Worm (Caenorhabditis elegans): Measurements from ENCODE around the gene ZK328.6.

Gene ZK328.6

DNA sequence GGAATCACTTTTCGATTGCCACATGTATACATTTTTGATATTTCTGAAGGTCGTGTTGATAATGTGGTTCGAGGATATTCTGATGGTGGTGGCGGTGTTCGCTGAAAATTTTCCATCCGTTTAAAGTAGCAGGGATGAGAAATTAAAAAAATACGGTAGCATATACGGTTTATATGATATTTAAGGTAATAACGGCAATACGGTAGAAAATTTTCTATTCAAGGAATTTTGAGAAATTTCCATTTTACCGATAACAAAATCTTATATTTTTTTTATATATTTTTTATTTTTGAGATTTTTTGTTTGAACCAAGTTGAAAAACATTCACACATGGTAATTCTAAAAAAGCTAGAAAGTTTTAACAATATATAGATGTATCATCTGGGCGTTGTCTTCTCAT lies at the start of gene ZK328.6:
ZK328.6 (minus strand) TSS at position 101 of the 400 bp plus-strand sequence.
- TF ChIP-seq xbp-1 (tag; optimal IDR thresholded peaks at IDR 0.05) = no peak

DNA sequence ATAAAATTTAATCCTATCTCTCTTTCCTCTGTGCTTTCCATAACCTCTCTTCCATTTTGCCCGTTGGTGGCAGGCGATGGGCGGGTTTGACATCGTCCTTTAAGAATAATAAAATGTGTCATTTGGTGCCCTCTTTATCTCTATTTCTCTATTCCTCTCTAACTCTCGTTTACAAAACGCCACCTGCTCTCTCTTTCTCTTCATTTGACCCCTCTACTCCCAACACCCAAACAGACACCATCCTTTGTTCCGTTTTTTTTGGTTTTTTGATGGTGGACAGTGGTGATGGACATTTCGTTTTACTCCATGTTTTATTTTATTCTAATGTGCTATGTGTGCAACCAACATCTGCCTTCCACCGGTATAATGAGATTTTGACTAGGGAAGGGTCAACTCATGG lies 48.5 kb upstream of the ZK328.6 start:
- TF ChIP-seq ztf-4 (tag; optimal IDR thresholded peaks at IDR 0.05) (no peak), lir-3 (tag; optimal IDR thresholded peaks at IDR 0.05; ENCODE audit: poor library complexity) (no peak), lin-14 (GFP tag; optimal IDR thresholded peaks at IDR 0.05) (peak; percentile 53), sup-37 (GFP tag; optimal IDR thresholded peaks at IDR 0.05) (no peak), lsy-2 (tag; optimal IDR thresholded peaks at IDR 0.05) (peak in 1 of 2 experiments; percentile 29), pag-3 (tag; optimal IDR thresholded peaks at IDR 0.05; ENCODE audit: borderline replicate concordance, insufficient read depth) (no peak), ceh-63 (GFP tag; optimal IDR thresholded peaks at IDR 0.05) (no peak), snu-23 (GFP tag; optimal IDR thresholded peaks at IDR 0.05) (peak; percentile 29), vab-15 (tag; optimal IDR thresholded peaks at IDR 0.05) (peak; percentile 30), lin-39 (tag; optimal IDR thresholded peaks at IDR 0.05) (no peak), nhr-28 (tag; optimal IDR thresholded peaks at IDR 0.05) (no peak), mep-1 (tag; optimal IDR thresholded peaks at IDR 0.05) (peak; percentile 25), mdl-1 (tag; optimal IDR thresholded peaks at IDR 0.05) (no peak), nhr-237 (tag; optimal IDR thresholded peaks at IDR 0.05) (no peak), rnt-1 (tag; optimal IDR thresholded peaks at IDR 0.05) (peak; percentile 43), alr-1 (tag; optimal IDR thresholded peaks at IDR 0.05; ENCODE audit: borderline replicate concordance) (no peak), ces-1 (GFP tag; optimal IDR thresholded peaks at IDR 0.05) (no peak), nhr-20 (tag; optimal IDR thresholded peaks at IDR 0.05) (no peak), aly-2 (tag; optimal IDR thresholded peaks at IDR 0.05) (no peak), nhr-71 (tag; optimal IDR thresholded peaks at IDR 0.05) (peak; percentile 32), swsn-7 (tag; optimal IDR thresholded peaks at IDR 0.05) (peak; percentile 16), mef-2 (tag; optimal IDR thresholded peaks at IDR 0.05) (no peak), unc-86 (tag; optimal IDR thresholded peaks at IDR 0.05) (peak; percentile 25), ztf-11 (tag; optimal IDR thresholded peaks at IDR 0.05) (peak in 1 of 2 experiments; percentile 7), nhr-77 (tag; optimal IDR thresholded peaks at IDR 0.05) (no peak), efl-1 (optimal IDR thresholded peaks at IDR 0.05) (peak; percentile 9 to 20), efl-1 (GFP tag; optimal IDR thresholded peaks at IDR 0.05 in 1 of 2) (peak in 1 of 2 experiments; percentile 65), blmp-1 (tag; optimal IDR thresholded peaks at IDR 0.05) (peak; percentile 2), mab-9 (GFP tag; IDR thresholded peaks at IDR 0.05) (no peak)

DNA sequence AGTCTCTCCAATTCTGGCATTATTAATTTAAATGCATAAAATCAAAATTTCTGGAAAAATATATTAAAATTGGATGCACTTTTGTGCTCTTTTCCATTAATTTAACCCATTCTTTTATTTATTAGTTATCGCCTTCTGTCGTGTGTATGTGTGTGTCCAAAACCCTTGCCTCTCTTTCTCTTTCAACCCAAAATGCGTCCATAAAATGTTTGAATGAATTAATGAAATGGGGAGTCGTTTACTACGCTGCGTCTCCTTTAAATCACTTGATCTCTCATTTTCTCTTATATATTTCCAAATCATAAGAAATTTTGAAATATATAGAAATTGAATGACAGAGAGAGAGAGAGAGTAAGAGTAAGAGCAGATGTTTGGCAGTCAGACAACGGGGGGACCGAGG lies 47.6 kb upstream of the ZK328.6 start:
- no peak for TF ChIP-seq ztf-11 (tag; optimal IDR thresholded peaks at IDR 0.05)
- TF ChIP-seq lin-13 (GFP tag; optimal IDR thresholded peaks at IDR 0.05) = no peak
- peak; percentile 19 for TF ChIP-seq nhr-71 (tag; optimal IDR thresholded peaks at IDR 0.05)
- TF ChIP-seq hpl-2 (GFP tag; optimal IDR thresholded peaks at IDR 0.05) = no peak
- no peak for TF ChIP-seq ama-1 (optimal IDR thresholded peaks at IDR 0.05)
- no peak for TF ChIP-seq lin-15B (tag; optimal IDR thresholded peaks at IDR 0.05)
- no peak for TF ChIP-seq nhr-28 (tag; optimal IDR thresholded peaks at IDR 0.05)
- TF ChIP-seq nhr-237 (tag; optimal IDR thresholded peaks at IDR 0.05) = no peak
- TF ChIP-seq dpl-1 (GFP tag; optimal IDR thresholded peaks at IDR 0.05) = no peak
- TF ChIP-seq tbx-2 (tag; optimal IDR thresholded peaks at IDR 0.05) = no peak
- TF ChIP-seq ceh-90 (tag; optimal IDR thresholded peaks at IDR 0.05) = no peak
- peak; percentile 44 for TF ChIP-seq mep-1 (tag; optimal IDR thresholded peaks at IDR 0.05)
- no peak for TF ChIP-seq zag-1 (tag; optimal IDR thresholded peaks at IDR 0.05)
- TF ChIP-seq unc-62 (GFP tag; optimal IDR thresholded peaks at IDR 0.05) = no peak
- no peak for TF ChIP-seq sox-4 (tag; optimal IDR thresholded peaks at IDR 0.05)
- no peak for TF ChIP-seq hlh-17 (GFP tag; optimal IDR thresholded peaks at IDR 0.05; ENCODE audit: borderline replicate concordance)
- no peak for TF ChIP-seq rnt-1 (tag; optimal IDR thresholded peaks at IDR 0.05)
- TF ChIP-seq mdl-1 (tag; optimal IDR thresholded peaks at IDR 0.05) = no peak
- TF ChIP-seq ets-5 (GFP tag; IDR thresholded peaks at IDR 0.05) = no peak
- TF ChIP-seq tlp-1 (tag; optimal IDR thresholded peaks at IDR 0.05) = no peak
- TF ChIP-seq swsn-7 (tag; optimal IDR thresholded peaks at IDR 0.05) = no peak
- no peak for TF ChIP-seq fkh-8 (tag; optimal IDR thresholded peaks at IDR 0.05)
- no peak for TF ChIP-seq fos-1 (tag; optimal IDR thresholded peaks at IDR 0.05)
- TF ChIP-seq nhr-84 (tag; optimal IDR thresholded peaks at IDR 0.05) = no peak
- no peak for TF ChIP-seq ces-1 (GFP tag; optimal IDR thresholded peaks at IDR 0.05)
- no peak for TF ChIP-seq zip-4 (GFP tag; optimal IDR thresholded peaks at IDR 0.05)
- TF ChIP-seq alr-1 (tag; optimal IDR thresholded peaks at IDR 0.05; ENCODE audit: borderline replicate concordance) = no peak
- TF ChIP-seq mef-2 (tag; optimal IDR thresholded peaks at IDR 0.05) = no peak
- TF ChIP-seq nhr-85 (tag) = peak; percentile 27
- no peak for TF ChIP-seq sptf-1 (tag; optimal IDR thresholded peaks at IDR 0.05)
- TF ChIP-seq isw-1 (GFP tag; IDR thresholded peaks at IDR 0.05) = no peak
- TF ChIP-seq mab-9 (GFP tag; IDR thresholded peaks at IDR 0.05) = no peak

Measured in whole organism, L1 larva.